Worm (Caenorhabditis elegans): Measurements from ENCODE around the gene nas-10.

DNA sequence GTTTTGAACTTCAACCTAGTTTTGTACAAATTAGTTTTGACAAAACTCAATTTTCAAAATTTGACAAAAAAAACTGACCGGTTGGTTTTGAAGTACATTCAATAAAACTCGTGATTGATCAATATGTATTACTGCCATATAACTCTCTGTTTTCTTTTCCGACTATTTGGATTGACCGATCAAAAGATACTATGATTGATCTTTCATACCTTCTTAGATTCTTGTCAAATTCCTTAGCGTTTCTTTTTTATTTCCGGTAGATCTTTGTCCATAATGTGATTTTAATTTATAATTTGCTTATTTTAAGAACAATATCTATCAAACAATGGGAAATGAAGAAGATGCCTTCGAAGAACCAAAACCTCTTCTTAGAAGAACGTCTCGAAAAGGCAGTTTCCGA is 49.0 kb upstream of the nas-10 start, which contains the start of gene F58A3.3:
- TF ChIP-seq ztf-29 (GFP tag; IDR thresholded peaks at IDR 0.05) (no peak), T22C8.4 (GFP tag; IDR thresholded peaks at IDR 0.05) (no peak)

Measured in whole organism, midembryonic.